Fruit fly (Drosophila melanogaster) whole organism, prepupa: Measurements from ENCODE around the gene CG1785.

Source experiments
- CG10631 ChIP-seq: fragments of 200-800 bp; sonication (Bioruptor generic); optimal IDR thresholded peaks from 2 replicates; lab custom pipeline; 2016; ENCODE audit warnings: missing biosample characterization, missing genetic modification characterization
- CG11294 ChIP-seq: fragments of 200-800 bp; sonication (Bioruptor generic); IDR thresholded peaks from 2 replicates; pipeline ENCODE4 v1.3.6; 2022; ENCODE audit warnings: missing biosample characterization, missing genetic modification characterization
- CG16779 ChIP-seq: fragments of 200-800 bp; sonication (Bioruptor generic); optimal IDR thresholded peaks from 3 replicates; lab custom pipeline; 2017; ENCODE audit warnings: missing biosample characterization, mild to moderate bottlenecking, missing genetic modification characterization
- CG3032 ChIP-seq: fragments of 200-800 bp; optimal IDR thresholded peaks from 2 replicates; lab custom pipeline; 2019; ENCODE audit warnings: missing biosample characterization, mild to moderate bottlenecking, missing genetic modification characterization, moderate library complexity
- CG31627 ChIP-seq: fragments of 200-800 bp; sonication (Bioruptor generic); optimal IDR thresholded peaks from 3 replicates; lab custom pipeline; 2016; ENCODE audit warnings: missing biosample characterization, missing genetic modification characterization
- CG32006 ChIP-seq: fragments of 200-800 bp; sonication (Bioruptor generic); optimal IDR thresholded peaks from 3 replicates; lab custom pipeline; 2017; ENCODE audit warnings: missing biosample characterization, mild to moderate bottlenecking, missing genetic modification characterization
- CG34406 ChIP-seq: fragments of 200-800 bp; sonication (Bioruptor generic); optimal IDR thresholded peaks from 3 replicates; lab custom pipeline; 2016; ENCODE audit warnings: missing biosample characterization, missing genetic modification characterization
- CG3919 ChIP-seq: fragments of 200-800 bp; sonication (Bioruptor generic); optimal IDR thresholded peaks from 3 replicates; lab custom pipeline; 2016; ENCODE audit warnings: missing biosample characterization, missing genetic modification characterization
- CG6163 ChIP-seq: fragments of 200-800 bp; sonication (Bioruptor generic); IDR thresholded peaks from 3 replicates; pipeline ENCODE4 v1.3.6; 2022; ENCODE audit warnings: missing biosample characterization, missing genetic modification characterization
- CG6276 ChIP-seq: fragments of 200-800 bp; sonication (Bioruptor generic); optimal IDR thresholded peaks from 2 replicates; lab custom pipeline; 2017; ENCODE audit warnings: missing biosample characterization, mild to moderate bottlenecking, missing genetic modification characterization
- CG6792 ChIP-seq: fragments of 200-800 bp; sonication (Bioruptor generic); optimal IDR thresholded peaks from 3 replicates; lab custom pipeline; 2016; ENCODE audit warnings: missing biosample characterization, missing genetic modification characterization
- CG6808 ChIP-seq: fragments of 200-800 bp; sonication (Bioruptor generic); optimal IDR thresholded peaks from 3 replicates; lab custom pipeline; 2017; ENCODE audit warnings: missing biosample characterization, missing genetic modification characterization, mild to moderate bottlenecking, moderate library complexity, missing genetic modification reagents
- CG6854 ChIP-seq: fragments of 200-800 bp; sonication (Bioruptor generic); optimal IDR thresholded peaks from 2 replicates; lab custom pipeline; 2017; ENCODE audit warnings: missing biosample characterization, mild to moderate bottlenecking, missing genetic modification characterization
- CG8119 ChIP-seq: fragments of 200-800 bp; sonication (Bioruptor generic); IDR thresholded peaks from 3 replicates; pipeline ENCODE4 v1.3.6; 2022; ENCODE audit warnings: missing biosample characterization, missing genetic modification characterization
- CG9139 ChIP-seq: fragments of 200-800 bp; sonication (Bioruptor generic); optimal IDR thresholded peaks from 3 replicates; lab custom pipeline; 2017; ENCODE audit warnings: missing biosample characterization, mild to moderate bottlenecking, missing genetic modification characterization
- Eip75B ChIP-seq: fragments of 200-800 bp; sonication (Bioruptor generic); optimal IDR thresholded peaks from 3 replicates; lab custom pipeline; 2016; ENCODE audit warnings: missing biosample characterization, missing genetic modification characterization
- Eip78C ChIP-seq: fragments of 200-800 bp; sonication (Bioruptor generic); peaks from one replicate; lab custom pipeline; 2016; ENCODE audit warnings: missing biosample characterization, missing genetic modification characterization
- Eip93F ChIP-seq: fragments of 200-800 bp; sonication (Bioruptor generic); optimal IDR thresholded peaks from 2 replicates; lab custom pipeline; 2016; ENCODE audit warnings: missing biosample characterization, mild to moderate bottlenecking, missing genetic modification characterization
- Ets21C ChIP-seq: fragments of 200-800 bp; sonication (Bioruptor generic); optimal IDR thresholded peaks from 3 replicates; lab custom pipeline; 2016; ENCODE audit warnings: missing biosample characterization, missing genetic modification characterization
- Ets96B ChIP-seq: fragments of 200-800 bp; optimal IDR thresholded peaks from 2 replicates; lab custom pipeline; 2019; ENCODE audit warnings: missing biosample characterization, mild to moderate bottlenecking, missing genetic modification characterization, moderate library complexity
- Gug ChIP-seq: fragments of 200-800 bp; sonication (Bioruptor generic); IDR thresholded peaks from 2 replicates; pipeline ENCODE4 v1.3.6; 2022; ENCODE audit warnings: missing biosample characterization, missing genetic modification characterization
- Hr39 ChIP-seq: fragments of 200-800 bp; sonication (Bioruptor generic); optimal IDR thresholded peaks from 2 replicates; lab custom pipeline; 2016; ENCODE audit warnings: missing biosample characterization, missing genetic modification characterization
- Hr4 ChIP-seq: fragments of 200-800 bp; sonication (Bioruptor generic); optimal IDR thresholded peaks from 3 replicates; lab custom pipeline; 2016; ENCODE audit warnings: missing biosample characterization, missing genetic modification characterization
- Lpt ChIP-seq: fragments of 200-800 bp; sonication (Bioruptor generic); optimal IDR thresholded peaks from 3 replicates; lab custom pipeline; 2016; ENCODE audit warnings: missing biosample characterization, missing genetic modification characterization
- Met ChIP-seq: fragments of 200-800 bp; sonication (Bioruptor generic); optimal IDR thresholded peaks from 3 replicates; lab custom pipeline; 2016; ENCODE audit warnings: missing biosample characterization, missing genetic modification characterization
- OdsH ChIP-seq: fragments of 200-800 bp; sonication (Bioruptor generic); optimal IDR thresholded peaks from 3 replicates; lab custom pipeline; 2016; ENCODE audit warnings: missing biosample characterization, missing genetic modification characterization
- Smox ChIP-seq: fragments of 200-800 bp; sonication (Bioruptor generic); optimal IDR thresholded peaks from 3 replicates; lab custom pipeline; 2016; ENCODE audit warnings: missing biosample characterization, missing genetic modification characterization
- Sox14 ChIP-seq: fragments of 200-800 bp; sonication (Bioruptor generic); optimal IDR thresholded peaks from 3 replicates; lab custom pipeline; 2016; ENCODE audit warnings: missing biosample characterization, missing genetic modification characterization
- achi ChIP-seq: fragments of 200-800 bp; sonication (Bioruptor generic); optimal IDR thresholded peaks from 3 replicates; lab custom pipeline; 2016; ENCODE audit warnings: missing biosample characterization, missing genetic modification characterization
- acj6 ChIP-seq: fragments of 200-800 bp; sonication (Bioruptor generic); optimal IDR thresholded peaks from 3 replicates; lab custom pipeline; 2016; ENCODE audit warnings: missing biosample characterization, missing genetic modification characterization
- cyc ChIP-seq: fragments of 200-800 bp; sonication (Bioruptor generic); optimal IDR thresholded peaks from 3 replicates; lab custom pipeline; 2016; ENCODE audit warnings: missing biosample characterization, missing genetic modification characterization
- dac ChIP-seq: fragments of 200-800 bp; sonication (Bioruptor generic); optimal IDR thresholded peaks from 2 replicates; lab custom pipeline; 2017; ENCODE audit warnings: missing biosample characterization, mild to moderate bottlenecking, missing genetic modification characterization
- dsx ChIP-seq: fragments of 200-800 bp; optimal IDR thresholded peaks from 3 replicates; lab custom pipeline; 2019; ENCODE audit warnings: missing biosample characterization, mild to moderate bottlenecking, missing genetic modification characterization, moderate library complexity; ENCODE audit not compliant: poor library complexity, severe bottlenecking
- eg ChIP-seq: fragments of 200-800 bp; sonication (Bioruptor generic); IDR thresholded peaks from 3 replicates; pipeline ENCODE4 v1.3.6; 2022; ENCODE audit warnings: missing biosample characterization, missing genetic modification characterization
- esn ChIP-seq: fragments of 200-800 bp; sonication (Bioruptor generic); optimal IDR thresholded peaks from 2 replicates; lab custom pipeline; 2016; ENCODE audit warnings: missing biosample characterization, mild to moderate bottlenecking, missing genetic modification characterization, moderate library complexity
- fd85E ChIP-seq: fragments of 200-800 bp; sonication (Bioruptor generic); optimal IDR thresholded peaks from 3 replicates; lab custom pipeline; 2016; ENCODE audit warnings: missing biosample characterization, missing genetic modification characterization
- fkh ChIP-seq: fragments of 200-800 bp; sonication (Bioruptor generic); optimal IDR thresholded peaks from 3 replicates; lab custom pipeline; 2017; ENCODE audit warnings: missing biosample characterization, mild to moderate bottlenecking, missing genetic modification characterization, moderate library complexity
- lz ChIP-seq: fragments of 200-800 bp; sonication (Bioruptor generic); optimal IDR thresholded peaks from 3 replicates; lab custom pipeline; 2016; ENCODE audit warnings: missing biosample characterization, missing genetic modification characterization
- net ChIP-seq: fragments of 200-800 bp; sonication (Bioruptor generic); optimal IDR thresholded peaks from 3 replicates; lab custom pipeline; 2016; ENCODE audit warnings: missing biosample characterization, missing genetic modification characterization
- spab ChIP-seq: fragments of 200-800 bp; sonication (Bioruptor generic); optimal IDR thresholded peaks from 2 replicates; lab custom pipeline; 2017; ENCODE audit warnings: missing biosample characterization, mild to moderate bottlenecking, missing genetic modification characterization, missing genetic modification reagents
- svp ChIP-seq: fragments of 200-800 bp; sonication (Bioruptor generic); peaks from one replicate; lab custom pipeline; 2016; ENCODE audit warnings: missing biosample characterization, missing genetic modification characterization
- topi ChIP-seq: fragments of 200-800 bp; sonication (Bioruptor generic); optimal IDR thresholded peaks from 3 replicates; lab custom pipeline; 2016; ENCODE audit warnings: missing biosample characterization, missing genetic modification characterization

The CG1785 gene

dm6 chrX:8667709-8668108, 47.0 kb upstream of the CG1785 start (continued):
- peak; percentile 6 for TF ChIP-seq achi (GFP tag; lab: Kevin White, UChicago)
- no peak for TF ChIP-seq Hr4 (GFP tag; lab: Kevin White, UChicago)
- peak; percentile 61 for TF ChIP-seq CG31627 (GFP tag; lab: Kevin White, UChicago)
- TF ChIP-seq dac (GFP tag; lab: Kevin White, UChicago): no peak
- TF ChIP-seq topi (GFP tag; lab: Kevin White, UChicago): peak; percentile 64
- TF ChIP-seq Eip78C (GFP tag; lab: Kevin White, UChicago): peak; percentile 83
- peak; percentile 42 for TF ChIP-seq Ets21C (GFP tag; lab: Kevin White, UChicago)
- no peak for TF ChIP-seq CG3032 (tag; lab: Kevin White, UChicago)
- TF ChIP-seq Eip93F (GFP tag; lab: Kevin White, UChicago): peak; percentile 31
- TF ChIP-seq Lpt (GFP tag; lab: Kevin White, UChicago): no peak
- peak; percentile 72 for TF ChIP-seq Hr39 (GFP tag; lab: Kevin White, UChicago)
- no peak for TF ChIP-seq fkh (GFP tag; lab: Kevin White, UChicago)

dm6 chrX:8669434-8669833, 45.3 kb upstream of the CG1785 start:
- peak; percentile 39 for TF ChIP-seq cyc (GFP tag; lab: Kevin White, UChicago)
- peak; percentile 21 for TF ChIP-seq Smox (GFP tag; lab: Kevin White, UChicago)
- TF ChIP-seq CG6163: peak; percentile 54
- TF ChIP-seq CG6792 (GFP tag; lab: Kevin White, UChicago): no peak
- no peak for TF ChIP-seq CG3032 (tag; lab: Kevin White, UChicago)
- TF ChIP-seq CG6854: no peak
- TF ChIP-seq CG32006 (GFP tag; lab: Kevin White, UChicago): no peak
- no peak for TF ChIP-seq Ets21C (GFP tag; lab: Kevin White, UChicago)
- TF ChIP-seq Lpt (GFP tag; lab: Kevin White, UChicago): no peak
- peak; percentile 35 for TF ChIP-seq CG31627 (GFP tag; lab: Kevin White, UChicago)
- TF ChIP-seq esn (GFP tag; lab: Kevin White, UChicago): peak; percentile 50
- no peak for TF ChIP-seq CG3919
- TF ChIP-seq topi (GFP tag; lab: Kevin White, UChicago): peak; percentile 10
- peak; percentile 10 for TF ChIP-seq Sox14
- peak; percentile 39 for TF ChIP-seq Met (GFP tag; lab: Kevin White, UChicago)
- TF ChIP-seq dac (GFP tag; lab: Kevin White, UChicago): no peak
- TF ChIP-seq CG11294: no peak
- peak; percentile 71 for TF ChIP-seq Eip78C (GFP tag; lab: Kevin White, UChicago)
- TF ChIP-seq CG6808 (GFP tag; lab: Kevin White, UChicago): no peak
- peak; percentile 85 for TF ChIP-seq svp (GFP tag; lab: Kevin White, UChicago)
- no peak for TF ChIP-seq OdsH (GFP tag; lab: Kevin White, UChicago)
- TF ChIP-seq CG6276 (GFP tag; lab: Kevin White, UChicago): no peak
- TF ChIP-seq fd85E (GFP tag; lab: Kevin White, UChicago): no peak
- TF ChIP-seq Ets96B: peak; percentile 3
- TF ChIP-seq CG10631 (GFP tag; lab: Kevin White, UChicago): no peak
- no peak for TF ChIP-seq net (GFP tag; lab: Kevin White, UChicago)
- peak; percentile 33 for TF ChIP-seq Hr39 (GFP tag; lab: Kevin White, UChicago)
- no peak for TF ChIP-seq CG9139 (GFP tag; lab: Kevin White, UChicago)
- TF ChIP-seq CG16779 (tag; lab: Kevin White, UChicago): no peak
- TF ChIP-seq CG8119 (GFP tag; lab: Robert Waterston, UW): no peak
- peak; percentile 14 for TF ChIP-seq CG34406 (GFP tag; lab: Kevin White, UChicago)
- no peak for TF ChIP-seq acj6 (GFP tag; lab: Kevin White, UChicago)
- peak; percentile 7 for TF ChIP-seq Eip75B (GFP tag; lab: Kevin White, UChicago)
- no peak for TF ChIP-seq dsx (GFP tag; lab: Kevin White, UChicago)
- TF ChIP-seq spab (GFP tag; lab: Kevin White, UChicago): no peak
- TF ChIP-seq lz (GFP tag; lab: Kevin White, UChicago): peak; percentile 47
- no peak for TF ChIP-seq eg (GFP tag; lab: Robert Waterston, UW)
- no peak for TF ChIP-seq Gug (GFP tag; lab: Robert Waterston, UW)
- TF ChIP-seq, all 60 proteins: peak for 15
